Worm (Caenorhabditis elegans): Measurements from ENCODE around the gene cng-2.

DNA sequence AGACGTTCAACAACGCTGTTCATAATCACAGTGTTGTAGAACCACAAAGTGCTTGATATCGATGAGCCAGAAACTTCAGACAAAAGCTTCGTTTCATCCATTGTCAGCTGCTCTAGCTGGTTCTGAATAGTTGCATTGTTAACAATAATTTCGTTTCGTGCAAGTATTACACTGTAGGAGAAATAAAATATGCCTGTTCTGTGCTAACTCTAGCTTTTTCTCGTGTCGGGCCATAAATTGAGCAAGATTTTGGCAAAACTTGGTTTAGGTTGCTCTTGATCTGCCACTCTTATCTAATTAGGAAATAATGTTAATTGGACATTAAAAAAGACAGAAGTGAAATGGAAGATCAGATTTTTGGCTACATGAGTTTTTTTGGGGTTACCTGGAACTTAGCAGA lies 22.0 kb downstream of the cng-2 start, which contains the start of gene R05C11.2:
- TF ChIP-seq him-1 (tag; optimal IDR thresholded peaks at IDR 0.05) = no peak
- no peak for TF ChIP-seq W03F9.2 (tag; optimal IDR thresholded peaks at IDR 0.05)
